Worm (Caenorhabditis elegans): Measurements from ENCODE around the gene K03B8.8.

DNA sequence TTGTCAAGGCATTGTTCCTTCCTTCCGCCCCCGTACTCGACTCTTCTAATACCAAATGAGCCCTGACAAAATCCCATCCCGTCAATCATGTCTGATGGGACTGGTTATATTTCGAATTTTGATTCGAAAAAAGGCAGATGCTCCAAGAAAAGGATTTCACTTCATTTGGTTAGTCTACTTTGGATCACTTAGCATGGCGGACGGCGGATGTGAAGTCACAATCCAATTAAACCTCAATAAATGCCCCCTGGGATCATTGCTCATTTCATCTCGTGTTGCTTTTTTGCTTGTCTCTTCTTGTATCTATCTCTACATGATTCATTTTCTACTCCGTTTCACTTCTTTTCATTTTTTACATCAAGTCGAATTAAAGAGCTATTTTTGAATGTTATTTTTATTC, 31.5 kb downstream of the K03B8.8 start:
- TF ChIP-seq klf-2 (GFP tag; conservative IDR thresholded peaks at IDR 0.05) (no peak), flt-1 (GFP tag; IDR thresholded peaks at IDR 0.05) (no peak), T22C8.4 (GFP tag; IDR thresholded peaks at IDR 0.05) (no peak), ztf-23 (GFP tag; IDR thresholded peaks at IDR 0.05) (no peak), med-1 (GFP tag; optimal IDR thresholded peaks at IDR 0.05; ENCODE audit: insufficient read depth) (no peak)
